Worm (Caenorhabditis elegans): ENCODE measurements around the gene M01H9.10.

The M01H9.10 gene

DNA sequence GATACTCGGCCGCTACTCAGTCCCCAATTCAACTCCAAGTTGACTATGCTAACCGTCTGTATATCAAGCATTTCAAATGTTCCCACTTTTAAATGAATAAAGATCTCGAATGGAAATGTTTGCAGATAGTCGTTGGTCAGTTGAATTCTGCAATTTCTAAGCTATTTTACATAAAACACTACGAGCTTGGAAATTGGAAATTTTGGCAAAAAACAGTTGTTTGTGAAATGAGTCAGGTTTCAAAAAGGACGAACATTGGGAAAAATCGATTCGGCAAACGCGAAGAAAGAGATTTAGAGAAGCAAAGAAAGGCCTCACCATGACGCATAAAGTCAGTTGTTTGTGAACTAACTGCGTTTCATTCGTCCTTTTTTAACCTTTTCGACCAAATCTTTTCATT, 33.0 kb downstream of the M01H9.10 start:
- TF ChIP-seq B0261.1 (tag; optimal IDR thresholded peaks at IDR 0.05) (no peak), Y53G8AR.9 (GFP tag; conservative IDR thresholded peaks at IDR 0.05) (peak; percentile 81), snpc-1.3 (tag; optimal IDR thresholded peaks at IDR 0.05; ENCODE audit: insufficient read depth) (peak; percentile 39), hmg-20 (GFP tag; IDR thresholded peaks at IDR 0.05) (no peak), F52B5.7 (tag; optimal IDR thresholded peaks at IDR 0.05) (no peak), hmg-1.2 (GFP tag; IDR thresholded peaks at IDR 0.05) (peak; percentile 52), akir-1 (GFP tag; optimal IDR thresholded peaks at IDR 0.05) (no peak), ceh-100 (GFP tag; IDR thresholded peaks at IDR 0.05) (peak; percentile 39), F49E8.2 (tag; optimal IDR thresholded peaks at IDR 0.05; ENCODE audit: insufficient read depth) (peak; percentile 20), Y53F4B.3 (GFP tag; IDR thresholded peaks at IDR 0.05) (0 out of 2 replicates have a peak, but pooled peaks have one; percentile 13), let-607 (tag; optimal IDR thresholded peaks at IDR 0.05) (no peak), ceh-58 (GFP tag; IDR thresholded peaks at IDR 0.05) (0 out of 2 replicates have a peak, but pooled peaks have one; percentile 41), unc-62 (GFP tag; optimal IDR thresholded peaks at IDR 0.05) (no peak), F33H1.4 (GFP tag; IDR thresholded peaks at IDR 0.05) (peak; percentile 40), K12H6.12 (tag; optimal IDR thresholded peaks at IDR 0.05) (no peak), lsl-1 (GFP tag; optimal IDR thresholded peaks at IDR 0.05) (peak; percentile 12), snpc-3.4 (tag; optimal IDR thresholded peaks at IDR 0.05) (peak; percentile 35), hrde-1 (tag; optimal IDR thresholded peaks at IDR 0.05; ENCODE audit: borderline replicate concordance) (peak; percentile 13), dox-1 (GFP tag; IDR thresholded peaks at IDR 0.05) (no peak), ekl-4 (GFP tag; IDR thresholded peaks at IDR 0.05) (0 out of 2 replicates have a peak, but pooled peaks have one; percentile 19), pbrm-1 (GFP tag; IDR thresholded peaks at IDR 0.05) (peak; percentile 63; the same call in 1 of the 2 replicates), ceh-27 (GFP tag; optimal IDR thresholded peaks at IDR 0.05) (no peak), madf-3 (GFP tag; IDR thresholded peaks at IDR 0.05) (0 out of 2 replicates have a peak, but pooled peaks have one; percentile 56), attf-5 (GFP tag; optimal IDR thresholded peaks at IDR 0.05) (peak; percentile 1), hlh-12 (tag; optimal IDR thresholded peaks at IDR 0.05) (no peak), tbp1 (GFP tag; optimal IDR thresholded peaks at IDR 0.05) (peak; percentile 13), ZK185.1 (tag; optimal IDR thresholded peaks at IDR 0.05; ENCODE audit: poor library complexity, severe bottlenecking) (no peak), cebp-2 (GFP tag; IDR thresholded peaks at IDR 0.05) (no peak), madf-6 (GFP tag; IDR thresholded peaks at IDR 0.05) (peak; percentile 74), cebp-1 (GFP tag; IDR thresholded peaks at IDR 0.05) (no peak), cebp-1 (tag; optimal IDR thresholded peaks at IDR 0.05) (no peak), ceh-40 (GFP tag; IDR thresholded peaks at IDR 0.05) (0 out of 2 replicates have a peak, but pooled peaks have one; percentile 31), Y95B8A.8 (GFP tag; IDR thresholded peaks at IDR 0.05) (peak; percentile 12; the same call in 1 of the 2 replicates), C17E4.6 (GFP tag; IDR thresholded peaks at IDR 0.05) (0 out of 2 replicates have a peak, but pooled peaks have one; percentile 61), snpc-4 (GFP tag; optimal IDR thresholded peaks at IDR 0.05) (no peak), snpc-4 (tag; optimal IDR thresholded peaks at IDR 0.05) (peak in 1 of 4 experiments; percentile 17), tlf-1 (GFP tag; optimal IDR thresholded peaks at IDR 0.05) (no peak), B0336.3 (GFP tag; IDR thresholded peaks at IDR 0.05) (peak; percentile 52; the same call in 1 of the 2 replicates), ceh-79 (tag; optimal IDR thresholded peaks at IDR 0.05) (no peak), lin-54 (GFP tag; optimal IDR thresholded peaks at IDR 0.05) (peak; percentile 29), mes-4 (tag; optimal IDR thresholded peaks at IDR 0.05) (no peak), zim-3 (tag; optimal IDR thresholded peaks at IDR 0.05) (no peak), rcor-1 (GFP tag; IDR thresholded peaks at IDR 0.05) (peak; percentile 48; the same call in 1 of the 2 replicates), nfyb-1 (GFP tag; IDR thresholded peaks at IDR 0.05) (0 out of 2 replicates have a peak, but pooled peaks have one; percentile 15), hsf-1 (GFP tag; IDR thresholded peaks at IDR 0.05) (peak; percentile 66), attf-6 (GFP tag; IDR thresholded peaks at IDR 0.05) (peak; percentile 63), him-1 (tag; optimal IDR thresholded peaks at IDR 0.05) (no peak), efl-1 (GFP tag; optimal IDR thresholded peaks at IDR 0.05) (peak; percentile 3)
